Worm (Caenorhabditis elegans): ENCODE data around the gene F58B4.3.

- TF ChIP-seq F39B2.1 (GFP tag; IDR thresholded peaks at IDR 0.05) (no peak), lir-1 (GFP tag; conservative IDR thresholded peaks at IDR 0.05) (no peak), aptf-2 (GFP tag; conservative IDR thresholded peaks at IDR 0.05) (no peak), unc-62 (GFP tag; optimal IDR thresholded peaks at IDR 0.05) (no peak)
Observed at ce11 chrV:10890980-10891379, 38.6 kb upstream of the F58B4.3 start, which contains the start of gene F32D8.12.

All from whole organism, young adult.